Fruit fly (Drosophila melanogaster): ENCODE measurements around the gene CG33003.

- no peak for TF ChIP-seq Sin3A (optimal IDR thresholded peaks at IDR 0.05)
- TF ChIP-seq h (optimal IDR thresholded peaks at IDR 0.05): no peak
- TF ChIP-seq psq (optimal IDR thresholded peaks at IDR 0.05): no peak
- TF ChIP-seq Myc (optimal IDR thresholded peaks at IDR 0.05): no peak
- TF ChIP-seq insv (optimal IDR thresholded peaks at IDR 0.05): no peak
Observed at dm6 chr2L:4388027-4388426, 12.7 kb upstream of the CG33003 start, which contains the start of gene Tps1.

Measured in Kc167 (cell line).